Fruit fly (Drosophila melanogaster) whole organism, embryonic: Measurements from ENCODE around the gene CG14230.

Source experiments
- Bdp1 ChIP-seq: fragments of 200-800 bp; sonication (Bioruptor generic); optimal IDR thresholded peaks from 3 replicates; lab custom pipeline; 2016; ENCODE audit warnings: missing biosample characterization, missing genetic modification characterization
- CG10267 ChIP-seq: fragments of 200-800 bp; sonication (Bioruptor generic); optimal IDR thresholded peaks from 2 replicates; lab custom pipeline; 2018; ENCODE audit warnings: missing biosample characterization, mild to moderate bottlenecking, missing genetic modification characterization, moderate library complexity
- CG10321 ChIP-seq: fragments of 200-800 bp; sonication (Bioruptor generic); IDR thresholded peaks from 2 replicates; pipeline ENCODE4 v1.3.6; 2022; ENCODE audit warnings: missing biosample characterization, missing genetic modification characterization
- CG11093 ChIP-seq: fragments of 200-800 bp; sonication (Bioruptor generic); IDR thresholded peaks from 3 replicates; pipeline ENCODE4 v1.3.6; 2022; ENCODE audit warnings: missing biosample characterization, missing genetic modification characterization
- CG11456 ChIP-seq: fragments of 200-800 bp; sonication (Bioruptor generic); IDR thresholded peaks from 3 replicates; pipeline ENCODE4 v1.3.6; 2022; ENCODE audit warnings: missing biosample characterization, missing genetic modification characterization
- CG11723 ChIP-seq: fragments of 200-800 bp; sonication (Bioruptor generic); optimal IDR thresholded peaks from 2 replicates; lab custom pipeline; 2017; ENCODE audit warnings: missing biosample characterization, mild to moderate bottlenecking, missing genetic modification characterization
- CG1233 ChIP-seq: fragments of 200-800 bp; sonication (Bioruptor generic); optimal IDR thresholded peaks from 4 replicates; lab custom pipeline; 2018; ENCODE audit warnings: missing biosample characterization, mild to moderate bottlenecking, missing genetic modification characterization
- CG12942 ChIP-seq: fragments of 200-800 bp; sonication (Bioruptor generic); optimal IDR thresholded peaks from 3 replicates; lab custom pipeline; 2016; ENCODE audit warnings: missing biosample characterization, missing genetic modification characterization
- CG13894 ChIP-seq: fragments of 200-800 bp; sonication (Bioruptor generic); optimal IDR thresholded peaks from 3 replicates; lab custom pipeline; 2018; ENCODE audit warnings: missing biosample characterization, mild to moderate bottlenecking, missing genetic modification characterization, moderate library complexity
- CG1647 ChIP-seq: fragments of 200-800 bp; sonication (Bioruptor generic); optimal IDR thresholded peaks from 3 replicates; lab custom pipeline; 2016; ENCODE audit warnings: missing biosample characterization, missing genetic modification characterization
- CG18476 ChIP-seq: fragments of 200-800 bp; sonication (Bioruptor generic); optimal IDR thresholded peaks from 2 replicates; lab custom pipeline; 2016; ENCODE audit warnings: missing biosample characterization, mild to moderate bottlenecking, missing genetic modification characterization
- CG18599 ChIP-seq: fragments of 200-800 bp; sonication (Bioruptor generic); optimal IDR thresholded peaks from 3 replicates; lab custom pipeline; 2017; ENCODE audit warnings: missing biosample characterization, missing genetic modification characterization, mild to moderate bottlenecking, moderate library complexity, missing genetic modification reagents
- CG2120 ChIP-seq: fragments of 200-800 bp; sonication (Bioruptor generic); optimal IDR thresholded peaks from 3 replicates; lab custom pipeline; 2016; ENCODE audit warnings: missing biosample characterization, missing genetic modification characterization
- CG2202 ChIP-seq: fragments of 200-800 bp; sonication (Bioruptor generic); optimal IDR thresholded peaks from 2 replicates; lab custom pipeline; 2018; ENCODE audit warnings: missing biosample characterization, mild to moderate bottlenecking, missing genetic modification characterization
- CG30403 ChIP-seq: fragments of 200-800 bp; sonication (Bioruptor generic); optimal IDR thresholded peaks from 3 replicates; lab custom pipeline; 2016; ENCODE audit warnings: missing biosample characterization, missing genetic modification characterization
- CG30431 ChIP-seq: fragments of 200-800 bp; sonication (Bioruptor generic); optimal IDR thresholded peaks from 2 replicates; lab custom pipeline; 2017; ENCODE audit warnings: missing biosample characterization, missing genetic modification characterization
- CG34422 ChIP-seq: fragments of 200-800 bp; sonication (Bioruptor generic); IDR thresholded peaks from 3 replicates; pipeline ENCODE4 v1.3.6; 2022; ENCODE audit warnings: missing biosample characterization, missing genetic modification characterization
- CG3995 ChIP-seq: fragments of 200-800 bp; sonication (Bioruptor generic); optimal IDR thresholded peaks from 3 replicates; lab custom pipeline; 2016; ENCODE audit warnings: missing biosample characterization, missing genetic modification characterization
- CG42726 ChIP-seq: fragments of 200-800 bp; sonication (Bioruptor generic); IDR thresholded peaks from 2 replicates; pipeline ENCODE4 v1.3.6; 2022; ENCODE audit warnings: missing biosample characterization, missing genetic modification characterization; ENCODE audit not compliant: partially characterized antibody
- CG4360 ChIP-seq: fragments of 200-800 bp; sonication (Bioruptor generic); IDR thresholded peaks from 2 replicates; pipeline ENCODE4 v1.3.6; 2022; ENCODE audit warnings: missing biosample characterization, missing genetic modification characterization
- CG7987 ChIP-seq: fragments of 200-800 bp; sonication (Bioruptor generic); optimal IDR thresholded peaks from 2 replicates; lab custom pipeline; 2018; ENCODE audit warnings: missing biosample characterization, mild to moderate bottlenecking, missing genetic modification characterization, moderate library complexity
- CG8089 ChIP-seq: fragments of 200-800 bp; sonication (Bioruptor generic); optimal IDR thresholded peaks from 3 replicates; lab custom pipeline; 2016; ENCODE audit warnings: missing biosample characterization, missing genetic modification characterization
- CG8281 ChIP-seq: fragments of 200-800 bp; sonication (Bioruptor generic); optimal IDR thresholded peaks from 2 replicates; lab custom pipeline; 2018; ENCODE audit warnings: missing biosample characterization, mild to moderate bottlenecking, missing genetic modification characterization, moderate library complexity
- CG9609 ChIP-seq: fragments of 200-800 bp; sonication (Bioruptor generic); optimal IDR thresholded peaks from 3 replicates; lab custom pipeline; 2016; ENCODE audit warnings: missing biosample characterization, missing genetic modification characterization
- CG9876 ChIP-seq: fragments of 200-800 bp; sonication (Bioruptor generic); optimal IDR thresholded peaks from 2 replicates; lab custom pipeline; 2016; ENCODE audit warnings: missing biosample characterization, missing genetic modification characterization
- Dip2 ChIP-seq: fragments of 200-800 bp; sonication (Bioruptor generic); IDR thresholded peaks from 2 replicates; pipeline ENCODE4 v1.3.6; 2022; ENCODE audit warnings: missing biosample characterization, missing genetic modification characterization
- Drgx ChIP-seq: fragments of 200-800 bp; sonication (Bioruptor generic); IDR thresholded peaks from 2 replicates; pipeline ENCODE4 v1.3.6; 2022; ENCODE audit warnings: missing biosample characterization, missing genetic modification characterization
- Fer3 ChIP-seq: fragments of 200-800 bp; sonication (Bioruptor generic); optimal IDR thresholded peaks from 2 replicates; lab custom pipeline; 2018; ENCODE audit warnings: missing biosample characterization, mild to moderate bottlenecking, missing genetic modification characterization, moderate library complexity
- GATAe ChIP-seq: fragments of 200-800 bp; sonication (Bioruptor generic); conservative IDR thresholded peaks from 2 replicates; pipeline ENCODE4 v1.3.6; 2022; ENCODE audit warnings: missing biosample characterization, missing genetic modification characterization
- H15 ChIP-seq: fragments of 200-800 bp; sonication (Bioruptor generic); IDR thresholded peaks from 3 replicates; pipeline ENCODE4 v1.3.6; 2022; ENCODE audit warnings: missing biosample characterization, missing genetic modification characterization
- HLHmδ ChIP-seq: fragments of 200-800 bp; sonication (Bioruptor generic); optimal IDR thresholded peaks from 2 replicates; lab custom pipeline; 2018; ENCODE audit warnings: missing biosample characterization, mild to moderate bottlenecking, missing genetic modification characterization, moderate library complexity
- Hr3 ChIP-seq: fragments of 200-800 bp; sonication (Bioruptor generic); optimal IDR thresholded peaks from 3 replicates; lab custom pipeline; 2016; ENCODE audit warnings: missing biosample characterization, missing genetic modification characterization
- Myb ChIP-seq: fragments of 200-800 bp; sonication (Bioruptor generic); optimal IDR thresholded peaks from 2 replicates; lab custom pipeline; 2016; ENCODE audit warnings: missing biosample characterization, missing genetic modification characterization
- Opbp ChIP-seq: fragments of 200-800 bp; sonication (Bioruptor generic); IDR thresholded peaks from 3 replicates; pipeline ENCODE4 v1.3.6; 2022; ENCODE audit warnings: missing biosample characterization, missing genetic modification characterization; ENCODE audit not compliant: partially characterized antibody
- Rfx ChIP-seq: fragments of 200-800 bp; sonication (Bioruptor generic); IDR thresholded peaks from 2 replicates; pipeline ENCODE4 v1.3.6; 2022; ENCODE audit warnings: missing biosample characterization, missing genetic modification characterization
- Six4 ChIP-seq: fragments of 200-800 bp; sonication (Bioruptor generic); optimal IDR thresholded peaks from 2 replicates; lab custom pipeline; 2016; ENCODE audit warnings: missing biosample characterization, missing genetic modification characterization
- Ssrp ChIP-seq: fragments of 200-800 bp; sonication (Bioruptor generic); optimal IDR thresholded peaks from 2 replicates; lab custom pipeline; 2018; ENCODE audit warnings: missing biosample characterization, mild to moderate bottlenecking, missing genetic modification characterization, moderate library complexity
- Usf ChIP-seq: fragments of 200-800 bp; sonication (Bioruptor generic); optimal IDR thresholded peaks from 2 replicates; lab custom pipeline; 2017; ENCODE audit warnings: missing genotype, missing biosample characterization, missing genetic modification characterization
- ac ChIP-seq: fragments of 200-800 bp; sonication (Bioruptor generic); optimal IDR thresholded peaks from 3 replicates; lab custom pipeline; 2017; ENCODE audit warnings: missing biosample characterization, mild to moderate bottlenecking, missing genetic modification characterization
- bab2 ChIP-seq: fragments of 200-800 bp; sonication (Bioruptor generic); optimal IDR thresholded peaks from 2 replicates; lab custom pipeline; 2016; ENCODE audit warnings: missing biosample characterization, missing genetic modification characterization
- bbx ChIP-seq: fragments of 200-800 bp; sonication (Bioruptor generic); IDR thresholded peaks from 2 replicates; pipeline ENCODE4 v1.3.6; 2022; ENCODE audit warnings: missing biosample characterization, missing genetic modification characterization; ENCODE audit not compliant: partially characterized antibody
- cad ChIP-seq: fragments of >200 bp; optimal IDR thresholded peaks from 2 replicates; lab custom pipeline; 2017; ENCODE audit warnings: missing biosample characterization, missing genetic modification characterization
- croc ChIP-seq: fragments of 200-800 bp; sonication (Bioruptor generic); conservative IDR thresholded peaks from 3 replicates; pipeline ENCODE4 v1.3.6; 2022; ENCODE audit warnings: missing biosample characterization, missing genetic modification characterization
- dimm ChIP-seq: fragments of 200-800 bp; sonication (Bioruptor generic); IDR thresholded peaks from 2 replicates; pipeline ENCODE4 v1.3.6; 2022; ENCODE audit warnings: missing biosample characterization, missing genetic modification characterization
- fd64A ChIP-seq: fragments of 200-800 bp; sonication (Bioruptor generic); optimal IDR thresholded peaks from 3 replicates; lab custom pipeline; 2018; ENCODE audit warnings: missing biosample characterization, mild to moderate bottlenecking, missing genetic modification characterization
- h ChIP-seq: fragments of >200 bp; optimal IDR thresholded peaks from 2 replicates; lab custom pipeline; 2017
- prd ChIP-seq, 3 experiments: fragments of >200 bp in 2 of 3; fragments of 200-800 bp in 1 of 3; sonication (Bioruptor generic) in 1 of 3; optimal IDR thresholded peaks in 2 of 3; IDR thresholded peaks in 1 of 3; 2 replicates in 2 of 3; 3 replicates in 1 of 3; pipeline versions ENCODE4 v1.3.6 to Lab custom; 2017 to 2022; ENCODE audit warnings: missing biosample characterization in 1 of 3, missing genetic modification characterization in 1 of 3
- psq ChIP-seq: fragments of 200-800 bp; sonication (Bioruptor generic); optimal IDR thresholded peaks from 2 replicates; lab custom pipeline; 2017; ENCODE audit warnings: missing biosample characterization, missing genetic modification characterization
- salm ChIP-seq: fragments of 200-800 bp; sonication (Bioruptor generic); optimal IDR thresholded peaks from 2 replicates; lab custom pipeline; 2018; ENCODE audit warnings: missing biosample characterization, mild to moderate bottlenecking, missing genetic modification characterization
- tx ChIP-seq: fragments of 200-800 bp; sonication (Bioruptor generic); optimal IDR thresholded peaks from 2 replicates; lab custom pipeline; 2016; ENCODE audit warnings: missing biosample characterization, missing genetic modification characterization
- vnd ChIP-seq: fragments of 200-800 bp; sonication (Bioruptor generic); IDR thresholded peaks from 3 replicates; pipeline ENCODE4 v1.3.6; 2022; ENCODE audit warnings: missing biosample characterization, missing genetic modification characterization; ENCODE audit not compliant: partially characterized antibody
- wdn ChIP-seq: fragments of 200-800 bp; sonication (Bioruptor generic); IDR thresholded peaks from 2 replicates; pipeline ENCODE4 v1.3.6; 2022; ENCODE audit warnings: missing biosample characterization, missing genetic modification characterization

CG14230 gene

DNA sequence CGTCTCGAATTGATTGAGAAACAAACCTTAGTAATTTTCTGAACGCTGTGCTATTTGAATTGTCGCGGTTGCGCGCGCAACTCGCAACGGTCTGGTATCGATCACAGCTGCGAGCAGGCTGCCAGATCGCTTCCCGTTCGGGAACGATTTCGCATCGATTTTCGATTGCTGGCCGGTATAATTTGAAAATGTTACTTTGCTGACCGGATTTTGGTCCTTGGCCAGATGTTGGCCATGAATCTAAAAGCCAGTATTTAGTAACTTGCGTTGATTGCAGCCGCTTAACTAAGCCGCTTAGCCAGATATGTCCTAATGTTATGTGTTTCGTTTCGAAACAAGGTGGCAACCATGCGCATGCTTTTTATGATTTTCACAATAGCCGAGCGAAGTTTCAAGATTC, 44.6 kb downstream of the CG14230 start (continued):
- no peak for TF ChIP-seq croc (GFP tag; lab: Robert Waterston, UW)
- no peak for TF ChIP-seq Fer3 (tag; lab: Kevin White, UChicago)
- no peak for TF ChIP-seq CG10321 (GFP tag; lab: Robert Waterston, UW)
- no peak for TF ChIP-seq H15 (GFP tag; lab: Robert Waterston, UW)
- no peak for TF ChIP-seq wdn (GFP tag; lab: Robert Waterston, UW)
- no peak for TF ChIP-seq bab2 (GFP tag; lab: Kevin White, UChicago)
- TF ChIP-seq Ssrp (tag; lab: Kevin White, UChicago) = no peak
- no peak for TF ChIP-seq CG8089 (GFP tag; lab: Kevin White, UChicago)
- no peak for TF ChIP-seq CG12942
- no peak for TF ChIP-seq CG1233 (GFP tag; lab: Kevin White, UChicago)
- no peak for TF ChIP-seq CG34422 (GFP tag; lab: Robert Waterston, UW)
- TF ChIP-seq Hr3 = no peak
- no peak for TF ChIP-seq prd (optimal IDR thresholded peaks at IDR 0.05; lab: Kevin White, UChicago)
- no peak for TF ChIP-seq prd (GFP tag; IDR thresholded peaks at IDR 0.05; lab: Robert Waterston, UW)
- no peak for TF ChIP-seq CG30431 (GFP tag; lab: Kevin White, UChicago)
- TF ChIP-seq CG10267 (tag; lab: Kevin White, UChicago) = peak; percentile 53
- 0 out of 2 replicates have a peak, but pooled peaks have one; percentile 41 for TF ChIP-seq bbx (GFP tag; lab: Robert Waterston, UW)
- TF ChIP-seq CG11456 (GFP tag; lab: Robert Waterston, UW) = no peak
- TF ChIP-seq CG42726 (GFP tag; lab: Robert Waterston, UW) = no peak
- TF ChIP-seq CG18476 (GFP tag; lab: Kevin White, UChicago) = no peak
- no peak for TF ChIP-seq psq (GFP tag; lab: Kevin White, UChicago)
- TF ChIP-seq h (lab: Kevin White, UChicago) = no peak
- TF ChIP-seq ac (GFP tag; lab: Kevin White, UChicago) = no peak
- TF ChIP-seq tx (GFP tag; lab: Kevin White, UChicago) = no peak
- no peak for TF ChIP-seq Dip2 (GFP tag; lab: Robert Waterston, UW)
- no peak for TF ChIP-seq cad (GFP tag; lab: Kevin White, UChicago)
- TF ChIP-seq CG7987 (GFP tag; lab: Kevin White, UChicago) = no peak
- no peak for TF ChIP-seq dimm (GFP tag; lab: Robert Waterston, UW)
- no peak for TF ChIP-seq salm (tag; lab: Kevin White, UChicago)
- no peak for TF ChIP-seq CG1647 (GFP tag; lab: Kevin White, UChicago)
- no peak for TF ChIP-seq Bdp1 (GFP tag; lab: Kevin White, UChicago)
- peak; percentile 47 for TF ChIP-seq Rfx
- no peak for TF ChIP-seq CG2202 (tag; lab: Kevin White, UChicago)
- TF ChIP-seq CG11723 (GFP tag; lab: Kevin White, UChicago) = no peak
- TF ChIP-seq CG30403 (GFP tag; lab: Kevin White, UChicago) = peak; percentile 27
- no peak for TF ChIP-seq Drgx
- TF ChIP-seq CG8281 (tag; lab: Kevin White, UChicago) = no peak
- no peak for TF ChIP-seq Six4 (GFP tag; lab: Kevin White, UChicago)
- no peak for TF ChIP-seq CG4360 (GFP tag; lab: Robert Waterston, UW)
- no peak for TF ChIP-seq CG9609
- TF ChIP-seq Opbp (GFP tag; lab: Robert Waterston, UW) = peak; percentile 50; the same call in 2 of the 3 replicates
- peak; percentile 67 for TF ChIP-seq CG3995 (GFP tag; lab: Kevin White, UChicago)
- no peak for TF ChIP-seq CG9876 (GFP tag; lab: Kevin White, UChicago)
- no peak for TF ChIP-seq fd64A (GFP tag; lab: Kevin White, UChicago)
- TF ChIP-seq CG2120 = peak; percentile 6
- TF ChIP-seq CG18599 (GFP tag; lab: Kevin White, UChicago) = no peak
- 0 out of 3 replicates have a peak, but pooled peaks have one; percentile 17 for TF ChIP-seq vnd
- TF ChIP-seq HLHmδ (GFP tag; lab: Kevin White, UChicago) = no peak
- no peak for TF ChIP-seq CG13894 (tag; lab: Kevin White, UChicago)
- peak; percentile 93 for TF ChIP-seq Myb (GFP tag; lab: Kevin White, UChicago)
- no peak for TF ChIP-seq CG11093 (GFP tag; lab: Robert Waterston, UW)
- TF ChIP-seq Usf (GFP tag; lab: Kevin White, UChicago) = no peak
- no peak for TF ChIP-seq GATAe
